Worm (Caenorhabditis elegans) whole organism, L1 larva: ENCODE measurements around the gene F21D5.5.

Experiments
- C16A3.4 ChIP-seq: fragments of 150-350 bp; optimal IDR thresholded peaks from 2 replicates; lab custom pipeline; 2014; ENCODE audit warnings: missing biosample characterization, missing genetic modification characterization
- Y116A8C.19 ChIP-seq: sonication (generic microtip); optimal IDR thresholded peaks from 2 replicates; lab custom pipeline; 2016; ENCODE audit warnings: missing compliant biosample characterization, missing genetic modification characterization, borderline replicate concordance
- aha-1 ChIP-seq: fragments of 150-350 bp; optimal IDR thresholded peaks from 2 replicates; lab custom pipeline; 2014; ENCODE audit warnings: missing biosample characterization, missing genetic modification characterization
- aly-2 ChIP-seq: fragments of 150-350 bp; optimal IDR thresholded peaks from 2 replicates; lab custom pipeline; 2014; ENCODE audit warnings: missing biosample characterization, missing genetic modification characterization
- blmp-1 ChIP-seq: fragments of 150-350 bp; optimal IDR thresholded peaks from 2 replicates; lab custom pipeline; 2014; ENCODE audit warnings: missing biosample characterization, missing genetic modification characterization
- ceh-88 ChIP-seq: fragments of 200-800 bp; sonication (Bioruptor generic); IDR thresholded peaks from 2 replicates; pipeline ENCODE4 v1.3.6; 2022; ENCODE audit warnings: missing genetic modification characterization, missing compliant biosample characterization
- ceh-90 ChIP-seq: sonication (generic microtip); optimal IDR thresholded peaks from 2 replicates; lab custom pipeline; 2016; ENCODE audit warnings: missing genetic modification characterization, missing compliant biosample characterization
- ces-1 ChIP-seq: fragments of 150-350 bp; optimal IDR thresholded peaks from 2 replicates; lab custom pipeline; 2014; ENCODE audit warnings: missing biosample characterization, missing genetic modification reagents, missing genetic modification characterization
- dsc-1 ChIP-seq: sonication (generic microtip); optimal IDR thresholded peaks from 2 replicates; lab custom pipeline; 2016; ENCODE audit warnings: mild to moderate bottlenecking, missing genetic modification characterization, missing compliant biosample characterization
- efl-1 ChIP-seq, 4 experiments: fragments of 150-350 bp; optimal IDR thresholded peaks in 3 of 4; peaks in 1 of 4; 1 replicate in 1 of 4; 2 replicates in 3 of 4; lab custom pipeline; 2014; ENCODE audit warnings: missing biosample characterization in 2 of 4, missing genetic modification characterization in 2 of 4, missing genetic modification reagents in 2 of 4
- elt-2 ChIP-seq: sonication (generic microtip); optimal IDR thresholded peaks from 2 replicates; lab custom pipeline; 2016; ENCODE audit warnings: missing genetic modification characterization, mild to moderate bottlenecking, inconsistent platforms, missing compliant biosample characterization, missing genetic modification reagents
- ets-5 ChIP-seq: fragments of 200-800 bp; sonication (Bioruptor generic); IDR thresholded peaks from 2 replicates; pipeline ENCODE4 v1.3.6; 2022; ENCODE audit warnings: missing genetic modification characterization, missing compliant biosample characterization
- fkh-4 ChIP-seq: sonication (generic microtip); optimal IDR thresholded peaks from 2 replicates; lab custom pipeline; 2016; ENCODE audit warnings: missing compliant biosample characterization, missing genetic modification characterization, borderline replicate concordance
- fos-1 ChIP-seq: fragments of 150-350 bp; optimal IDR thresholded peaks from 2 replicates; lab custom pipeline; 2014; ENCODE audit warnings: missing biosample characterization, missing genetic modification characterization
- irx-1 ChIP-seq: sonication (generic microtip); optimal IDR thresholded peaks from 2 replicates; lab custom pipeline; 2016; ENCODE audit warnings: missing genetic modification characterization, missing compliant biosample characterization
- isw-1 ChIP-seq: fragments of 200-800 bp; sonication (Bioruptor generic); IDR thresholded peaks from 2 replicates; pipeline ENCODE4 v1.3.6; 2022; ENCODE audit warnings: missing genetic modification characterization, missing compliant biosample characterization
- jun-1 ChIP-seq: fragments of 150-350 bp; optimal IDR thresholded peaks from 2 replicates; lab custom pipeline; 2014; ENCODE audit warnings: missing biosample characterization, missing genetic modification reagents, missing genetic modification characterization
- lin-14 ChIP-seq: fragments of 200-800 bp; sonication (Bioruptor generic); optimal IDR thresholded peaks from 2 replicates; lab custom pipeline; 2018; ENCODE audit warnings: mild to moderate bottlenecking, missing genetic modification characterization, moderate library complexity, missing compliant biosample characterization
- lin-15B ChIP-seq: fragments of 150-350 bp; sonication (generic microtip); optimal IDR thresholded peaks from 3 replicates; lab custom pipeline; 2014; ENCODE audit warnings: missing biosample characterization, missing genetic modification characterization
- lin-35 ChIP-seq, 2 experiments: fragments of 150-350 bp; optimal IDR thresholded peaks; 2 replicates each; lab custom pipeline; 2014; ENCODE audit warnings: missing biosample characterization in 2 of 2, missing genetic modification characterization in 2 of 2, missing genetic modification reagents in 2 of 2
- lin-39 ChIP-seq: fragments of 150-350 bp; optimal IDR thresholded peaks from 2 replicates; lab custom pipeline; 2014; ENCODE audit warnings: missing biosample characterization, missing genetic modification reagents, missing genetic modification characterization
- lsy-2 ChIP-seq, 2 experiments: fragments of 150-350 bp; optimal IDR thresholded peaks; 2 replicates each; lab custom pipeline; 2014; ENCODE audit warnings: missing biosample characterization in 2 of 2, missing genetic modification characterization in 2 of 2
- mdl-1 ChIP-seq, 2 experiments: fragments of 150-350 bp; optimal IDR thresholded peaks; 2 replicates each; lab custom pipeline; 2014 to 2017; ENCODE audit warnings: missing biosample characterization in 2 of 2, missing genetic modification characterization in 2 of 2, inconsistent platforms in 1 of 2
- mep-1 ChIP-seq: fragments of 150-350 bp; optimal IDR thresholded peaks from 2 replicates; lab custom pipeline; 2014; ENCODE audit warnings: missing biosample characterization, missing genetic modification characterization
- nhr-11 ChIP-seq: fragments of 150-350 bp; optimal IDR thresholded peaks from 2 replicates; lab custom pipeline; 2014; ENCODE audit warnings: missing biosample characterization, missing genetic modification characterization
- nhr-12 ChIP-seq: sonication (generic microtip); optimal IDR thresholded peaks from 2 replicates; lab custom pipeline; 2017; ENCODE audit warnings: missing biosample characterization, missing genetic modification characterization
- nhr-19 ChIP-seq: fragments of 200-800 bp; sonication (Bioruptor generic); conservative IDR thresholded peaks from 2 replicates; pipeline ENCODE4 v1.3.6; 2022; ENCODE audit warnings: missing genetic modification characterization, missing compliant biosample characterization
- nhr-28 ChIP-seq: fragments of 150-350 bp; optimal IDR thresholded peaks from 2 replicates; lab custom pipeline; 2014; ENCODE audit warnings: missing biosample characterization, missing genetic modification characterization
- nhr-77 ChIP-seq: fragments of 150-350 bp; optimal IDR thresholded peaks from 2 replicates; lab custom pipeline; 2014; ENCODE audit warnings: missing biosample characterization, missing genetic modification characterization
- nhr-85 ChIP-seq: sonication (generic microtip); peaks from one replicate; lab custom pipeline; 2016; ENCODE audit warnings: missing genetic modification characterization, inconsistent platforms, missing compliant biosample characterization
- pag-3 ChIP-seq: sonication (generic microtip); optimal IDR thresholded peaks from 2 replicates; lab custom pipeline; 2017; ENCODE audit warnings: missing genetic modification characterization, mild to moderate bottlenecking, missing compliant biosample characterization, antibody characterized with exemption, borderline replicate concordance; ENCODE audit not compliant: insufficient read depth
- pax-3 ChIP-seq: fragments of 200-800 bp; sonication (Bioruptor generic); optimal IDR thresholded peaks from 2 replicates; lab custom pipeline; 2018; ENCODE audit warnings: mild to moderate bottlenecking, missing genetic modification characterization, moderate library complexity, missing compliant biosample characterization
- rnt-1 ChIP-seq: sonication (generic microtip); optimal IDR thresholded peaks from 2 replicates; lab custom pipeline; 2016; ENCODE audit warnings: mild to moderate bottlenecking, missing genetic modification characterization, moderate library complexity, missing compliant biosample characterization
- snu-23 ChIP-seq: sonication (generic microtip); optimal IDR thresholded peaks from 2 replicates; lab custom pipeline; 2016; ENCODE audit warnings: missing genetic modification characterization, missing compliant biosample characterization
- sox-4 ChIP-seq: sonication (generic microtip); optimal IDR thresholded peaks from 2 replicates; lab custom pipeline; 2016; ENCODE audit warnings: missing genetic modification characterization, missing compliant biosample characterization
- sptf-1 ChIP-seq: fragments of 150-350 bp; optimal IDR thresholded peaks from 2 replicates; lab custom pipeline; 2014; ENCODE audit warnings: missing biosample characterization, missing genetic modification characterization
- tbx-2 ChIP-seq: sonication (generic microtip); optimal IDR thresholded peaks from 2 replicates; lab custom pipeline; 2016; ENCODE audit warnings: missing genetic modification characterization, missing compliant biosample characterization
- tlp-1 ChIP-seq: fragments of 150-350 bp; optimal IDR thresholded peaks from 2 replicates; lab custom pipeline; 2014; ENCODE audit warnings: missing biosample characterization, missing genetic modification characterization
- unc-30 ChIP-seq: sonication (generic microtip); optimal IDR thresholded peaks from 2 replicates; lab custom pipeline; 2017; ENCODE audit warnings: missing biosample characterization, missing genetic modification characterization
- unc-62 ChIP-seq: fragments of 150-350 bp; optimal IDR thresholded peaks from 2 replicates; lab custom pipeline; 2014; ENCODE audit warnings: missing biosample characterization, missing genetic modification reagents, missing genetic modification characterization
- unc-86 ChIP-seq: sonication (generic microtip); optimal IDR thresholded peaks from 2 replicates; lab custom pipeline; 2016; ENCODE audit warnings: missing genetic modification characterization, missing compliant biosample characterization
- unc-98 ChIP-seq: fragments of 200-800 bp; sonication (Bioruptor generic); IDR thresholded peaks from 2 replicates; pipeline ENCODE4 v1.3.6; 2022; ENCODE audit warnings: missing genetic modification characterization, missing compliant biosample characterization
- xbp-1 ChIP-seq: sonication (generic microtip); optimal IDR thresholded peaks from 2 replicates; lab custom pipeline; 2016; ENCODE audit warnings: missing genetic modification characterization, missing compliant biosample characterization
- zip-4 ChIP-seq: fragments of 200-800 bp; sonication (Bioruptor generic); optimal IDR thresholded peaks from 2 replicates; lab custom pipeline; 2018; ENCODE audit warnings: mild to moderate bottlenecking, missing genetic modification characterization, moderate library complexity, missing compliant biosample characterization
- ztf-4 ChIP-seq: fragments of 150-350 bp; optimal IDR thresholded peaks from 2 replicates; lab custom pipeline; 2014; ENCODE audit warnings: missing biosample characterization, missing genetic modification characterization

The F21D5.5 gene

DNA sequence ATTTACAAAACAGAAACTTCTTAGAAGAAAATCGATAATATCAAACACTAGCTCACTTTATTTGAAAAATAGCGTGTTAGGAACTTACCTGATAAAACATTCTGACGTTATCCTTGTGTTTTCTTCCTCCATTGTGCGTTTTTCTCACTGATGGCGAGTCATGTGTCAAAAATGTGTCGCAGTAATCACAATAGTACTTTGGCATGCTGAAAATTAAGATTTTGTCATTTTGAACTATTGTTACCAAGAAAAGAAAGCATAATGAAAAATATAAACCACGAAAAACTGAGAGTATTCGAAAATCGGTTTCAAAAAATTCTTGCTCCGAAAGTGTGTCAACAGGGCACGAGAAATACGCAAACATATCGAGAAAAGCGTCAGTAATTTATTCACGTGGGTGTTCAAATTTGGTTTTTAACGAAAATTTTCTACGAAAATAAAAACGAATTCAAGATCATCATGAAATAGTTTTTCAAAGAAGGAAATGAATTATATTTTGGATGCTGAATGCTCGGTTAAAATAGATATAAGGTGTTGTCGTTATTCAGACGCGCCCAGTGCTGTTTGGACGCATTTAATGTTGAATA lies 51.5 kb downstream of the F21D5.5 start, which contains the start of gene snrp-3 (continued):
- peak; percentile 66 for TF ChIP-seq zip-4 (GFP tag; lab: Kevin White, UChicago)
- TF ChIP-seq isw-1 (GFP tag; lab: Robert Waterston, UW), result peak; percentile 82
- TF ChIP-seq ceh-90 (tag; lab: Kevin White, UChicago), result peak; percentile 7
- TF ChIP-seq lsy-2 (tag; optimal IDR thresholded peaks at IDR 0.05; lab: Kevin White, UChicago), result peak; percentile 92 to 94
- TF ChIP-seq nhr-85, result peak; percentile 93
- TF ChIP-seq dsc-1 (tag; lab: Kevin White, UChicago), result peak; percentile 84
- no peak for TF ChIP-seq unc-30 (tag; lab: Kevin White, UChicago)
- TF ChIP-seq rnt-1 (tag; lab: Kevin White, UChicago), result peak; percentile 89
- TF ChIP-seq irx-1, result peak; percentile 83
- TF ChIP-seq unc-62, result no peak
- peak; percentile 61 for TF ChIP-seq jun-1
- TF ChIP-seq fkh-4 (tag; lab: Kevin White, UChicago), result no peak
- no peak for TF ChIP-seq ces-1 (GFP tag; lab: Kevin White, UChicago)
- TF ChIP-seq unc-86 (tag; lab: Kevin White, UChicago), result peak; percentile 82
- TF ChIP-seq nhr-28, result no peak
- peak; percentile 83 for TF ChIP-seq lin-14 (GFP tag; lab: Kevin White, UChicago)
- TF ChIP-seq ets-5 (GFP tag; lab: Robert Waterston, UW), result no peak
- peak; percentile 68 for TF ChIP-seq blmp-1 (tag; lab: Kevin White, UChicago)
- no peak for TF ChIP-seq pag-3 (tag; lab: Kevin White, UChicago)
- peak; percentile 85 for TF ChIP-seq xbp-1 (tag; lab: Kevin White, UChicago)
- TF ChIP-seq nhr-11 (tag; lab: Kevin White, UChicago), result peak; percentile 80
- TF ChIP-seq efl-1 (optimal IDR thresholded peaks at IDR 0.05; lab: Kevin White, UChicago), result peak; percentile 87 to 96
- TF ChIP-seq efl-1 (GFP tag; optimal IDR thresholded peaks at IDR 0.05 in 1 of 2; lab: Kevin White, UChicago), result peak; percentile 95 to 100
- TF ChIP-seq mdl-1 (tag; optimal IDR thresholded peaks at IDR 0.05; lab: Kevin White, UChicago), result peak in 1 of 2 experiments; percentile 83
- TF ChIP-seq ztf-4, result peak; percentile 50
- TF ChIP-seq C16A3.4 (tag; lab: Kevin White, UChicago), result peak; percentile 92
- TF ChIP-seq snu-23 (GFP tag; lab: Kevin White, UChicago), result peak; percentile 91
- peak; percentile 17 for TF ChIP-seq aha-1 (tag; lab: Kevin White, UChicago)
- TF ChIP-seq tbx-2, result peak; percentile 86
- TF ChIP-seq nhr-12 (tag; lab: Kevin White, UChicago), result no peak
- TF ChIP-seq aly-2 (tag; lab: Kevin White, UChicago), result peak; percentile 86
- TF ChIP-seq tlp-1 (tag; lab: Kevin White, UChicago), result no peak
- no peak for TF ChIP-seq unc-98 (GFP tag; lab: Robert Waterston, UW)
- TF ChIP-seq sox-4, result peak; percentile 50

DNA sequence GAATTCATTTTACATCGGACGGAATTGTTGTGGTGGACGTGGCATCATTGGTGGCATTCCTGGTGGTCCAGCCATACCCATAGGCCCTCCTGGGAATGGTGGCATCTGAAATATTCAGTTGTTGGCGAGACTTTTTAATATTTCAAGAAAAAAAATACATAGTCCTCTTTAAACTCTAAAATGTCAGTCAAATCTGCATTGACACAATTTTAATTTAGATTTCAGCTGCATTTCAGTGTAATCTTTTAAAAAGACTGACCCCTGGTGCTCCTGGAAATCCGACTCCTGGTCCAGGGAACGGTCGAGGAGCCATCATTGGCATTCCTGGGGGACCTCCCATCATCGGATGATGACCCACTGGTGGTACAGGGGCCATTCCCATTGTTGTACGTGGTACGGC lies 52.2 kb downstream of the F21D5.5 start:
- no peak for TF ChIP-seq efl-1 (optimal IDR thresholded peaks at IDR 0.05; lab: Kevin White, UChicago)
- TF ChIP-seq efl-1 (GFP tag; optimal IDR thresholded peaks at IDR 0.05 in 1 of 2; lab: Kevin White, UChicago), result peak in 1 of 2 experiments; percentile 67
- TF ChIP-seq aha-1 (tag; lab: Kevin White, UChicago), result no peak
- TF ChIP-seq, all 84 proteins: peak for 1

DNA sequence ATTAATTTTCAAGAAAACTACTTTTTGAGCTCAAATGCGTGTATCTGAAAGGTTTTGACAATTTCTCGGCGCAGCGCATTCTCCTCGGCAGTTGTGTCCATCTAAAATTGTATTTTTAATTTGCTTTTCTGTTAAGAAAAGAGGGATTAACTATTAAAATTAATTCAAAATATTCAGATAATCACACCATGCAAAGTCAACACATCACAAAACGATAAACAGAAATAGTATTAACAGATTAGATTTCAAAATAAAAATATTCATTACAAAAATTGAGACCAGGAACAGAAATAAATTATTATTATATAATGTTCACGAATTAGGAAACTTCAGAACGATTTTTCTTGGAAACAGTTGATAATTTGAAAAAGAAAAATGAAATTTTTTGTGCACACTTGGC lies 52.7 kb downstream of the F21D5.5 start, which contains the start of gene pole-2:
Gene pole-2, minus strand, starts transcription at position 101 of the 400 bp plus-strand sequence.
- TF ChIP-seq lin-35 (GFP tag; optimal IDR thresholded peaks at IDR 0.05; lab: Kevin White, UChicago), result no peak
- TF ChIP-seq aha-1 (tag; lab: Kevin White, UChicago), result no peak
- no peak for TF ChIP-seq Y116A8C.19 (tag; lab: Kevin White, UChicago)
- TF ChIP-seq irx-1, result no peak
- no peak for TF ChIP-seq lin-39 (tag; lab: Kevin White, UChicago)
- TF ChIP-seq tbx-2, result no peak
- TF ChIP-seq fos-1, result no peak
- no peak for TF ChIP-seq lsy-2 (tag; optimal IDR thresholded peaks at IDR 0.05; lab: Kevin White, UChicago)
- no peak for TF ChIP-seq nhr-19 (GFP tag; lab: Robert Waterston, UW)
- no peak for TF ChIP-seq sptf-1 (tag; lab: Kevin White, UChicago)
- TF ChIP-seq lin-15B (tag; lab: Kevin White, UChicago), result no peak
- TF ChIP-seq pax-3, result no peak
- TF ChIP-seq ces-1 (GFP tag; lab: Kevin White, UChicago), result no peak
- TF ChIP-seq ceh-90 (tag; lab: Kevin White, UChicago), result no peak
- TF ChIP-seq elt-2, result no peak
- no peak for TF ChIP-seq mep-1
- TF ChIP-seq ceh-88 (GFP tag; lab: Robert Waterston, UW), result no peak
- no peak for TF ChIP-seq nhr-77 (tag; lab: Kevin White, UChicago)
